Fruit fly (Drosophila melanogaster) whole organism, embryonic: Measurements from ENCODE around the gene CG6216.

Experiments used
- B-H1 ChIP-seq: fragments of 200-800 bp; sonication (Bioruptor generic); IDR thresholded peaks from 3 replicates; pipeline ENCODE4 v1.3.6; 2022; ENCODE audit warnings: missing biosample characterization, missing genetic modification characterization
- Blimp-1 ChIP-seq: fragments of 200-800 bp; sonication (Bioruptor generic); optimal IDR thresholded peaks from 3 replicates; lab custom pipeline; 2018; ENCODE audit warnings: missing biosample characterization, missing genetic modification characterization, mild to moderate bottlenecking, moderate library complexity, missing genetic modification reagents
- BtbVII ChIP-seq: fragments of 200-800 bp; sonication (Bioruptor generic); optimal IDR thresholded peaks from 3 replicates; lab custom pipeline; 2017; ENCODE audit warnings: missing biosample characterization, mild to moderate bottlenecking, missing genetic modification characterization
- CG10209 ChIP-seq: fragments of 200-800 bp; sonication (Bioruptor generic); optimal IDR thresholded peaks from 3 replicates; lab custom pipeline; 2017; ENCODE audit warnings: missing biosample characterization, mild to moderate bottlenecking, missing genetic modification characterization, missing genetic modification reagents
- CG10543 ChIP-seq: fragments of 200-800 bp; sonication (Bioruptor generic); optimal IDR thresholded peaks from 3 replicates; lab custom pipeline; 2017; ENCODE audit warnings: missing biosample characterization, mild to moderate bottlenecking, missing genetic modification characterization, moderate library complexity
- CG11695 ChIP-seq: fragments of 200-800 bp; sonication (Bioruptor generic); IDR thresholded peaks from 3 replicates; pipeline ENCODE4 v1.3.6; 2022; ENCODE audit warnings: missing biosample characterization, missing genetic modification characterization
- CG11696 ChIP-seq: fragments of 200-800 bp; sonication (Bioruptor generic); IDR thresholded peaks from 2 replicates; pipeline ENCODE4 v1.3.6; 2022; ENCODE audit warnings: missing biosample characterization, missing genetic modification characterization
- CG11723 ChIP-seq: fragments of 200-800 bp; sonication (Bioruptor generic); optimal IDR thresholded peaks from 2 replicates; lab custom pipeline; 2017; ENCODE audit warnings: missing biosample characterization, mild to moderate bottlenecking, missing genetic modification characterization
- CG12769 ChIP-seq: fragments of 200-800 bp; sonication (Bioruptor generic); optimal IDR thresholded peaks from 2 replicates; lab custom pipeline; 2019; ENCODE audit warnings: missing biosample characterization, mild to moderate bottlenecking, missing genetic modification characterization, moderate library complexity
- CG13775 ChIP-seq: fragments of 200-800 bp; sonication (Bioruptor generic); optimal IDR thresholded peaks from 3 replicates; lab custom pipeline; 2017; ENCODE audit warnings: missing biosample characterization, mild to moderate bottlenecking, missing genetic modification characterization
- CG15011 ChIP-seq: fragments of 200-800 bp; sonication (Bioruptor generic); optimal IDR thresholded peaks from 3 replicates; lab custom pipeline; 2018; ENCODE audit warnings: missing biosample characterization, mild to moderate bottlenecking, missing genetic modification characterization
- CG15479 ChIP-seq: fragments of 200-800 bp; sonication (Bioruptor generic); optimal IDR thresholded peaks from 3 replicates; lab custom pipeline; 2019; ENCODE audit warnings: missing biosample characterization, mild to moderate bottlenecking, missing genetic modification characterization, moderate library complexity
- CG17361 ChIP-seq: fragments of 200-800 bp; sonication (Bioruptor generic); IDR thresholded peaks from 3 replicates; pipeline ENCODE4 v1.3.6; 2022; ENCODE audit warnings: missing biosample characterization, missing genetic modification characterization
- CG18011 ChIP-seq: fragments of 200-800 bp; sonication (Bioruptor generic); optimal IDR thresholded peaks from 2 replicates; lab custom pipeline; 2017; ENCODE audit warnings: missing biosample characterization, missing genetic modification characterization, mild to moderate bottlenecking, moderate library complexity, missing genotype
- CG2116 ChIP-seq: fragments of 200-800 bp; sonication (Bioruptor generic); optimal IDR thresholded peaks from 3 replicates; lab custom pipeline; 2018; ENCODE audit warnings: missing biosample characterization, mild to moderate bottlenecking, missing genetic modification characterization
- CG2712 ChIP-seq: fragments of 200-800 bp; optimal IDR thresholded peaks from 3 replicates; lab custom pipeline; 2019; ENCODE audit warnings: missing biosample characterization, mild to moderate bottlenecking, missing genetic modification characterization, moderate library complexity
- CG4328 ChIP-seq: fragments of 200-800 bp; sonication (Bioruptor generic); optimal IDR thresholded peaks from 3 replicates; lab custom pipeline; 2017; ENCODE audit warnings: missing biosample characterization, missing genetic modification reagents, missing genetic modification characterization
- CG43689 ChIP-seq: fragments of 200-800 bp; sonication (Bioruptor generic); IDR thresholded peaks from 2 replicates; pipeline ENCODE4 v1.3.6; 2022; ENCODE audit warnings: missing biosample characterization, missing genetic modification characterization
- CG7745 ChIP-seq: fragments of 200-800 bp; sonication (Bioruptor generic); optimal IDR thresholded peaks from 2 replicates; lab custom pipeline; 2018; ENCODE audit warnings: missing biosample characterization, mild to moderate bottlenecking, missing genetic modification characterization, moderate library complexity
- CG8281 ChIP-seq: fragments of 200-800 bp; sonication (Bioruptor generic); optimal IDR thresholded peaks from 2 replicates; lab custom pipeline; 2018; ENCODE audit warnings: missing biosample characterization, mild to moderate bottlenecking, missing genetic modification characterization, moderate library complexity
- CG8290 ChIP-seq, 3 experiments: fragments of 200-800 bp; sonication (Bioruptor generic); optimal IDR thresholded peaks; 2 replicates each; lab custom pipeline; 2016 to 2019; ENCODE audit warnings: missing biosample characterization in 3 of 3, missing genetic modification characterization in 3 of 3, mild to moderate bottlenecking in 2 of 3, moderate library complexity in 1 of 3
- CG8478 ChIP-seq: fragments of >200 bp; optimal IDR thresholded peaks from 2 replicates; lab custom pipeline; 2018
- CG9727 ChIP-seq: fragments of 200-800 bp; sonication (Bioruptor generic); optimal IDR thresholded peaks from 3 replicates; lab custom pipeline; 2017; ENCODE audit warnings: missing biosample characterization, mild to moderate bottlenecking, missing genetic modification characterization
- CG9797 ChIP-seq: fragments of 200-800 bp; sonication (Bioruptor generic); optimal IDR thresholded peaks from 3 replicates; lab custom pipeline; 2018; ENCODE audit warnings: missing biosample characterization, mild to moderate bottlenecking, missing genetic modification characterization
- CG9817 ChIP-seq: fragments of 200-800 bp; sonication (Bioruptor generic); optimal IDR thresholded peaks from 2 replicates; lab custom pipeline; 2018; ENCODE audit warnings: missing biosample characterization, mild to moderate bottlenecking, missing genetic modification characterization, moderate library complexity
- Doc2 ChIP-seq: fragments of 200-800 bp; sonication (Bioruptor generic); IDR thresholded peaks from 2 replicates; pipeline ENCODE4 v1.3.6; 2022; ENCODE audit warnings: missing biosample characterization, missing genetic modification characterization
- Fer1 ChIP-seq: fragments of 200-800 bp; sonication (Bioruptor generic); optimal IDR thresholded peaks from 2 replicates; lab custom pipeline; 2017; ENCODE audit warnings: missing biosample characterization, mild to moderate bottlenecking, missing genetic modification characterization
- Fer3 ChIP-seq: fragments of 200-800 bp; sonication (Bioruptor generic); optimal IDR thresholded peaks from 2 replicates; lab custom pipeline; 2018; ENCODE audit warnings: missing biosample characterization, mild to moderate bottlenecking, missing genetic modification characterization, moderate library complexity
- H15 ChIP-seq: fragments of 200-800 bp; sonication (Bioruptor generic); IDR thresholded peaks from 3 replicates; pipeline ENCODE4 v1.3.6; 2022; ENCODE audit warnings: missing biosample characterization, missing genetic modification characterization
- Hr3 ChIP-seq: fragments of 200-800 bp; sonication (Bioruptor generic); optimal IDR thresholded peaks from 3 replicates; lab custom pipeline; 2016; ENCODE audit warnings: missing biosample characterization, missing genetic modification characterization
- Hr78 ChIP-seq, 2 experiments: fragments of 200-800 bp in 1 of 2; fragments of >200 bp in 1 of 2; sonication (Bioruptor generic) in 1 of 2; optimal IDR thresholded peaks; 2 replicates each; lab custom pipeline; 2017 to 2019; ENCODE audit warnings: missing biosample characterization in 2 of 2, missing genetic modification characterization in 2 of 2, mild to moderate bottlenecking in 1 of 2, moderate library complexity in 1 of 2
- Kr ChIP-seq: fragments of 200-800 bp; sonication (Bioruptor generic); optimal IDR thresholded peaks from 2 replicates; lab custom pipeline; 2017; ENCODE audit warnings: missing biosample characterization, mild to moderate bottlenecking, missing genetic modification characterization
- Myb ChIP-seq: fragments of 200-800 bp; sonication (Bioruptor generic); optimal IDR thresholded peaks from 2 replicates; lab custom pipeline; 2016; ENCODE audit warnings: missing biosample characterization, missing genetic modification characterization
- NK7.1 ChIP-seq: fragments of 200-800 bp; sonication (Bioruptor generic); optimal IDR thresholded peaks from 3 replicates; lab custom pipeline; 2016; ENCODE audit warnings: missing biosample characterization, missing genetic modification characterization
- Oli ChIP-seq: fragments of 200-800 bp; sonication (Bioruptor generic); optimal IDR thresholded peaks from 2 replicates; lab custom pipeline; 2018; ENCODE audit warnings: missing biosample characterization, mild to moderate bottlenecking, missing genetic modification characterization, moderate library complexity
- Optix ChIP-seq: fragments of 200-800 bp; sonication (Bioruptor generic); IDR thresholded peaks from 3 replicates; pipeline ENCODE4 v1.3.6; 2022; ENCODE audit warnings: missing biosample characterization, missing genetic modification characterization
- Sox102F ChIP-seq: fragments of 200-800 bp; sonication (Bioruptor generic); optimal IDR thresholded peaks from 2 replicates; lab custom pipeline; 2018; ENCODE audit warnings: missing biosample characterization, mild to moderate bottlenecking, missing genetic modification characterization, moderate library complexity
- ap ChIP-seq: fragments of 200-800 bp; sonication (Bioruptor generic); IDR thresholded peaks from 2 replicates; pipeline ENCODE4 v1.3.6; 2022; ENCODE audit warnings: missing biosample characterization, missing genetic modification characterization
- bcd ChIP-seq: fragments of 200-800 bp; sonication (Bioruptor generic); optimal IDR thresholded peaks from 2 replicates; lab custom pipeline; 2017; ENCODE audit warnings: missing biosample characterization, mild to moderate bottlenecking, missing genetic modification characterization
- caup ChIP-seq: fragments of 200-800 bp; sonication (Bioruptor generic); optimal IDR thresholded peaks from 3 replicates; lab custom pipeline; 2017; ENCODE audit warnings: missing biosample characterization, mild to moderate bottlenecking, missing genetic modification characterization, moderate library complexity; ENCODE audit not compliant: severe bottlenecking
- cwo ChIP-seq: fragments of 200-800 bp; sonication (Bioruptor generic); optimal IDR thresholded peaks from 3 replicates; lab custom pipeline; 2017; ENCODE audit warnings: missing biosample characterization, missing genetic modification characterization, mild to moderate bottlenecking, moderate library complexity, missing genetic modification reagents
- dpn ChIP-seq, 2 experiments: fragments of 200-800 bp; sonication (Bioruptor generic); optimal IDR thresholded peaks; 3 replicates each; lab custom pipeline; 2016; ENCODE audit warnings: missing biosample characterization in 2 of 2, missing genetic modification characterization in 2 of 2
- kay ChIP-seq: fragments of 200-800 bp; sonication (Bioruptor generic); optimal IDR thresholded peaks from 2 replicates; lab custom pipeline; 2016; ENCODE audit warnings: missing biosample characterization, missing genetic modification characterization
- lilli ChIP-seq: fragments of 200-800 bp; sonication (Bioruptor generic); optimal IDR thresholded peaks from 3 replicates; lab custom pipeline; 2016; ENCODE audit warnings: missing biosample characterization, missing genetic modification characterization
- nerfin-1 ChIP-seq: fragments of 200-800 bp; sonication (Bioruptor generic); optimal IDR thresholded peaks from 3 replicates; lab custom pipeline; 2019; ENCODE audit warnings: missing biosample characterization, mild to moderate bottlenecking, missing genetic modification characterization, moderate library complexity
- sc ChIP-seq, 3 experiments: fragments of >200 bp in 2 of 3; fragments of 200-800 bp in 1 of 3; sonication (Bioruptor generic) in 1 of 3; optimal IDR thresholded peaks; 2 replicates in 2 of 3; 3 replicates in 1 of 3; lab custom pipeline; 2017; ENCODE audit warnings: mild to moderate bottlenecking in 1 of 3, missing biosample characterization in 1 of 3, missing genetic modification characterization in 1 of 3, missing genetic modification reagents in 1 of 3
- trem ChIP-seq: fragments of 200-800 bp; optimal IDR thresholded peaks from 3 replicates; lab custom pipeline; 2019; ENCODE audit warnings: missing biosample characterization, mild to moderate bottlenecking, missing genetic modification characterization, moderate library complexity

The CG6216 gene

DNA sequence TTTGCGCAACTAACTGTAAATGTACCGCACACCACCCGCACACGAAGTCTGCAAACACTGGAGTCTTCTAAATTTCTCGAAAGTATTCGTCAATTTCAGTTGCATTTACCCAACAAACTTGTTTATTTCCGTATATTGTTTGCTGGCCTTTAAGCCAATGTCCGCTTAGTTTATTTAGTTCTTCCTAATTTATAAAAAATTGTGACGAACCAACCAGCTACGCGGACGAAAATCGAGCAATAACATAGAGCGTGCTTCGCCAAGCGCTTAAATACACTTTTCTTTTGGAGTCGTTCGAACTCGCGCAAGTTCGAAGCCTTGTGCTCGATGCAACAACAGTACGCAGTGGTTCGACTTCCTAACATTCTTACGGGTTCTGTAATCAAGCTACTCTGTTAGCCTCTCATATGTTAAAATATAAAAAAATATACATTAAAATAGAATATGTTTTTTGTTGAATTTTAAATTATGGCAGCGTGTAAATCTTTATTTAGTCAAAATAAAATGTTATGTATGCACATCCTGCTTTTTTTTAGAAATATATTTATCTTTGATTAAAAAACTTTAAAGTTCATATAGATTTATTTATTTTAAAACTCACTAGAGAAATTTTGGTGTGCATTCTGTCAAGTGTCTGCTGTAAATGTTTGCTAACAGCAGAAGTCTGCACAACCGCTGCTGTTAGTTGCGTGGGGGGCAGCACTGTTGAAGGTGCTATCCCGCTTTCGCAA lies 46.9 kb upstream of the CG6216 start, which contains the start of gene GlcAT-P (continued):
- no peak for TF ChIP-seq Kr (GFP tag; lab: Kevin White, UChicago)
- peak; percentile 24 for TF ChIP-seq kay (GFP tag; lab: Kevin White, UChicago)
- TF ChIP-seq ap (GFP tag; lab: Robert Waterston, UW): peak; percentile 57
- TF ChIP-seq lilli: peak; percentile 27
- TF ChIP-seq sc (optimal IDR thresholded peaks at IDR 0.05; lab: Kevin White, UChicago): no peak
- TF ChIP-seq sc (GFP tag; optimal IDR thresholded peaks at IDR 0.05; lab: Kevin White, UChicago): peak; percentile 24
- TF ChIP-seq CG43689 (GFP tag; lab: Robert Waterston, UW): peak; percentile 9; the same call in 1 of the 2 replicates
- no peak for TF ChIP-seq H15 (GFP tag; lab: Robert Waterston, UW)
- peak; percentile 44 for TF ChIP-seq CG11723
- TF ChIP-seq CG10209 (GFP tag; lab: Kevin White, UChicago): peak; percentile 75
- TF ChIP-seq CG17361 (GFP tag; lab: Robert Waterston, UW): peak; percentile 87
- TF ChIP-seq CG2712: peak; percentile 86
- no peak for TF ChIP-seq CG11696 (GFP tag; lab: Robert Waterston, UW)
- TF ChIP-seq NK7.1 (GFP tag; lab: Kevin White, UChicago): no peak
- TF ChIP-seq CG10543: peak; percentile 55
- TF ChIP-seq CG2116 (GFP tag; lab: Kevin White, UChicago): peak; percentile 11
- TF ChIP-seq CG15479 (GFP tag; lab: Kevin White, UChicago): peak; percentile 15
- peak; percentile 78 for TF ChIP-seq CG9727 (GFP tag; lab: Kevin White, UChicago)
- peak; percentile 38 for TF ChIP-seq trem
- TF ChIP-seq CG15011 (GFP tag; lab: Kevin White, UChicago): no peak
- TF ChIP-seq Optix (GFP tag; lab: Robert Waterston, UW): no peak
- TF ChIP-seq CG8290 (GFP tag; optimal IDR thresholded peaks at IDR 0.05; lab: Kevin White, UChicago): peak; percentile 16
- peak in 1 of 2 experiments; percentile 16 for TF ChIP-seq CG8290 (tag; optimal IDR thresholded peaks at IDR 0.05; lab: Kevin White, UChicago)
- TF ChIP-seq cwo (GFP tag; lab: Kevin White, UChicago): peak; percentile 61
- peak; percentile 53 for TF ChIP-seq nerfin-1 (tag; lab: Kevin White, UChicago)
- peak; percentile 64 for TF ChIP-seq CG13775 (GFP tag; lab: Kevin White, UChicago)
- peak; percentile 56 for TF ChIP-seq Fer3 (tag; lab: Kevin White, UChicago)
- TF ChIP-seq Fer1: peak; percentile 87
- TF ChIP-seq BtbVII (GFP tag; lab: Kevin White, UChicago): peak; percentile 70
- TF ChIP-seq B-H1 (GFP tag; lab: Robert Waterston, UW): peak; percentile 59; the same call in 2 of the 3 replicates
- no peak for TF ChIP-seq CG8478 (lab: Kevin White, UChicago)
- TF ChIP-seq Hr78 (GFP tag; optimal IDR thresholded peaks at IDR 0.05; lab: Kevin White, UChicago): peak in 1 of 2 experiments; percentile 26
- TF ChIP-seq CG9797: no peak
- TF ChIP-seq Oli (tag; lab: Kevin White, UChicago): peak; percentile 63
- no peak for TF ChIP-seq CG12769 (tag; lab: Kevin White, UChicago)
- peak; percentile 62 for TF ChIP-seq bcd (GFP tag; lab: Kevin White, UChicago)
- TF ChIP-seq CG11695: peak; percentile 80
- peak; percentile 81 for TF ChIP-seq Sox102F
- peak; percentile 55 for TF ChIP-seq CG9817 (tag; lab: Kevin White, UChicago)
- peak; percentile 32 for TF ChIP-seq CG4328 (GFP tag; lab: Kevin White, UChicago)
- TF ChIP-seq Blimp-1 (GFP tag; lab: Kevin White, UChicago): peak; percentile 78
- TF ChIP-seq caup (GFP tag; lab: Kevin White, UChicago): peak; percentile 63
- no peak for TF ChIP-seq CG18011 (GFP tag; lab: Kevin White, UChicago)
- no peak for TF ChIP-seq Doc2 (GFP tag; lab: Robert Waterston, UW)
- TF ChIP-seq CG7745 (tag; lab: Kevin White, UChicago): no peak
- TF ChIP-seq dpn (GFP tag; optimal IDR thresholded peaks at IDR 0.05; lab: Kevin White, UChicago): peak in 1 of 2 experiments; percentile 58
- TF ChIP-seq Myb (GFP tag; lab: Kevin White, UChicago): no peak
- TF ChIP-seq Hr3 (GFP tag; lab: Kevin White, UChicago): peak; percentile 57
- peak; percentile 7 for TF ChIP-seq CG8281 (tag; lab: Kevin White, UChicago)
